Fruit fly (Drosophila melanogaster): ENCODE data around the gene rst.

The rst gene

DNA sequence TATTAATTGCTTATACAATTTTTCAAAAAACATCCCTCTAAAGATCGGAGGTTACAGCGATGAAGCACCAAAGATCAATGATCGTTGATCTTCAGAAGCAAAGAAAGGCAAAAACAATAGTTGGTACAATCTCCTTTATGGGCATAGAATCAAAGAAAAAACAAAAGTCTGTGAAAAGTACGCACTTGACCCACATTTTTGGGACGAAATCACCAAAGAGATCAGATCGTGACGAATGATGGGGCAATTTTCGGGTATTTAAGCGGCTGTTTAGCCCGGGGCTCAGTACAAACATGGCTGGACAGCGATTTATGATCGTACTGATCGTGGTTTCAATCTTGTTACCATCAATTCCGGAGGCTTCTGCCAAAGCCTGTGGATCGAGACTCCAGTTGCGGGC is 26.8 kb downstream of the rst start, which contains the start of gene CG17959:
CG17959 (plus strand) TSS at position 301 of the 400 bp plus-strand sequence.
- TF ChIP-seq pad (GFP tag; optimal IDR thresholded peaks at IDR 0.05) (no peak), cic (GFP tag; optimal IDR thresholded peaks at IDR 0.05) (no peak)

DNA sequence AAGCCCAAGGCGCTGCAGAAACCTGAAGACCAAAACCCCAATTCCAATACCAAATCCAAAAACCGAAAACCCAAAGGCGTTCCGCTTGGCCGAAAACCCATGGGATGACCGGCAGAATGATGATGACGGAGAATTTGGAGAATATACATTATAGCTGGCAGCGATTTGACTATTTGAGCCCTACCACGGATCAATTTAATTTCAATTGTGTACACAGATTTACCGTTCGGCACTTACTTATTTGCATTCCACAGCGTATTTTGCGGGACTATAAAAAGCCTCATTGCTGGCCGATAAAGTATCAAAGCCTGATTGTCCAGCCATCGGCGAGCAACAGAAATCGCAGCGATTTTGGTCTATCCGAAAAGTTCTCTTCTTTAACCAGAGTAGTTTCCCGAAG is 28.5 kb downstream of the rst start, which contains the start of gene CG14423:
CG14423 (plus strand) TSS at position 301 of the 400 bp plus-strand sequence.
- TF ChIP-seq Mnt (GFP tag; optimal IDR thresholded peaks at IDR 0.05) (no peak), Clk (GFP tag; optimal IDR thresholded peaks at IDR 0.05) (no peak), Crg-1 (GFP tag; optimal IDR thresholded peaks at IDR 0.05) (no peak), cic (GFP tag; optimal IDR thresholded peaks at IDR 0.05) (no peak)

DNA sequence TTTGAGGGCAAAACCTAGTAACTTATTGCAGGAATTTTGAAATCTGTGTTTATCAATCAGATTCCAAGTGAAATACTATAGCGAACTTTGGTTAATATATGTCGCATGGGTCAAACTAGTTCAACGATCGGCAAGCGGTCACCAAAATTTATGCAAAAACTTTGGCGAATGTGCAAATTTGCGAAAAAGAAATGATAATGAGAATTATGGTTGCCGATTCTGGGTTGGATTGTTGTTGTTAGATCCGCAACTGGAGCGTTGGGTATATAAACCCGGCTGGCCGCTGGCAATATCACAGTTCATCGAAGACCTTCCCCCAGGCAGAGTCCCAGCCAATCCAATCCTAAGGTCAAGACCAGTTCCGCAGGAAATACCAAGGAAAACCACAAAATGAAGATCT is 30.5 kb downstream of the rst start, which contains the start of gene CG14422:
CG14422 (plus strand) TSS at position 301 of the 400 bp plus-strand sequence.
- TF ChIP-seq bab1 (GFP tag; optimal IDR thresholded peaks at IDR 0.05) (no peak), cnc (optimal IDR thresholded peaks at IDR 0.05) (no peak), tj (GFP tag; optimal IDR thresholded peaks at IDR 0.05) (no peak), pad (GFP tag; optimal IDR thresholded peaks at IDR 0.05) (no peak), CG14711 (tag; optimal IDR thresholded peaks at IDR 0.05) (no peak), toe (GFP tag; optimal IDR thresholded peaks at IDR 0.05) (no peak), Mnt (GFP tag; optimal IDR thresholded peaks at IDR 0.05) (no peak), CG12768 (GFP tag; optimal IDR thresholded peaks at IDR 0.05) (no peak), Clk (GFP tag; optimal IDR thresholded peaks at IDR 0.05) (no peak), Crg-1 (GFP tag; optimal IDR thresholded peaks at IDR 0.05) (no peak), kay (GFP tag; ENCODE audit: borderline replicate concordance) (no peak), CG5204 (GFP tag; optimal IDR thresholded peaks at IDR 0.05) (no peak), cic (GFP tag; optimal IDR thresholded peaks at IDR 0.05) (no peak), ovo (GFP tag; optimal IDR thresholded peaks at IDR 0.05) (no peak), CG11617 (GFP tag; optimal IDR thresholded peaks at IDR 0.05) (no peak)

DNA sequence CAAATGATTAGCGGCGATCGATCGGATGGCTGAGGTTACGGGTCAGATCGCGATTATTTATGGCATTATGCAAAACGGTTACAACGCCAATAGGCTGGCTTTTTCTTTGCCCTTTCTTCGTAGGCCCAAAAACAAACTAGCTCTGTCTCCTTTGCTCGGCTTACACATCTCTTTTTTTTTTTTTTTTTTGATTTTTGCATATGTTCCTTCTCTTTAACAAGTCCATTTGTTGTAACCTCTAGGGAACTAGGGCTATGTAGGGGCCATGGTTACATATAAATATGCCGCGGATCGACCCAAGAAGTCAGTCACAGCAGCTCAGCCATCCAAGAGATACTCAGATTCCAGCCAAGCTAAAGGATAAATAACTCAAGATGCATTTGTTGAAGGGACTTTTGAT is 32.5 kb downstream of the rst start, which contains the start of gene CG14421:
CG14421 (plus strand) TSS at position 301 of the 400 bp plus-strand sequence.
- TF ChIP-seq pad (GFP tag; optimal IDR thresholded peaks at IDR 0.05): no peak
- TF ChIP-seq Mnt (GFP tag; optimal IDR thresholded peaks at IDR 0.05): no peak
- no peak for TF ChIP-seq cic (GFP tag; optimal IDR thresholded peaks at IDR 0.05)
- no peak for TF ChIP-seq CG1620 (GFP tag; optimal IDR thresholded peaks at IDR 0.05)
- no peak for TF ChIP-seq CG33017 (tag; optimal IDR thresholded peaks at IDR 0.05)
- TF ChIP-seq bab1 (GFP tag; optimal IDR thresholded peaks at IDR 0.05): no peak
- TF ChIP-seq CG5204 (GFP tag; optimal IDR thresholded peaks at IDR 0.05): no peak
- TF ChIP-seq CG14711 (tag; optimal IDR thresholded peaks at IDR 0.05): no peak
- TF ChIP-seq CG11617 (GFP tag; optimal IDR thresholded peaks at IDR 0.05): no peak
- TF ChIP-seq kay (GFP tag; ENCODE audit: borderline replicate concordance): no peak
- no peak for TF ChIP-seq Crg-1 (GFP tag; optimal IDR thresholded peaks at IDR 0.05)
- TF ChIP-seq Hr96 (GFP tag; optimal IDR thresholded peaks at IDR 0.05): no peak
- no peak for TF ChIP-seq toe (GFP tag; optimal IDR thresholded peaks at IDR 0.05)
- TF ChIP-seq tj (GFP tag; optimal IDR thresholded peaks at IDR 0.05): no peak
- no peak for TF ChIP-seq ovo (GFP tag; optimal IDR thresholded peaks at IDR 0.05)
- no peak for TF ChIP-seq cnc (optimal IDR thresholded peaks at IDR 0.05)
- no peak for TF ChIP-seq CG12768 (GFP tag; optimal IDR thresholded peaks at IDR 0.05)

DNA sequence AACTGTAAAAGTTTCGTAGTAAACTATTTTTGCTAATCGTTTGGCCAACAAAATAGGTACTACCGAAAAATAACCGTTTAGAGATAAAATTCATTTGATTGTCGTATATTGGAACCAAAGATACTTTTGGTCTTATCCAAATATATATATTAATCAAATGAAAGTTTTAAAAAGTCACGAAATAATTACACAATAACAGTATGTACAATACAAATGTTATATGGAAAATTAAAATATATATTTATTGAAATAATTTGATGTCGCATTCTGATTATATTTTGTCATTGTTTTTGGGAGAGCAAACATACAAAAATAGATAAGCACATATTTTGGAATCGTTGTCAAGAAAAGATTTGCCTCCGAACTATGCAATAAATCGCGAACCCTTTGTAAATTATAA is 35.1 kb downstream of the rst start, which contains the start of gene CG14420:
CG14420 (plus strand) TSS at position 301 of the 400 bp plus-strand sequence.
- TF ChIP-seq CG33017 (tag; optimal IDR thresholded peaks at IDR 0.05): no peak
- no peak for TF ChIP-seq CG7045 (GFP tag; optimal IDR thresholded peaks at IDR 0.05)
- no peak for TF ChIP-seq pad (GFP tag; optimal IDR thresholded peaks at IDR 0.05)
- TF ChIP-seq toe (GFP tag; optimal IDR thresholded peaks at IDR 0.05): no peak
- TF ChIP-seq ovo (GFP tag; optimal IDR thresholded peaks at IDR 0.05): no peak
- TF ChIP-seq CG11617 (GFP tag; optimal IDR thresholded peaks at IDR 0.05): no peak
- no peak for TF ChIP-seq cic (GFP tag; optimal IDR thresholded peaks at IDR 0.05)

DNA sequence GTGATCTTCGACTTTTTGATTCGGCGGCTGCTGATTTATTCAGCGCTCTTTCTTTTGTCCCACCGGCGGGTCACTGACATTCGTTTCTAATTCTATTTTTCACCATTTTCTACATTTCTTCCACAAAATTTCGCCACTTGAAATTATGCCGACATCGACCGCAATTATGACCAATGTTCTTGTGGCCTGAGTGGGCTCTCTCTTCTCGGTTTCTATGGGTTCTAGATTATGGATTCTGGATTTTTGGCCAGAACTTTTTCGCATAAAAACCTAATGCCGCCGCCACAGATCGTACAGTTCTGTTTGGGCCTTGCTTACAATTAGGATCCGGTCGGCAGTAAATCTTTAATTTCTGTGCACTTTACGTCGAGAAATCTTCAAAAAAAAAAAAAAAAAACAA is 36.9 kb downstream of the rst start, which contains the start of gene CG3598:
CG3598 (plus strand) TSS at position 301 of the 400 bp plus-strand sequence.
- no peak for TF ChIP-seq Mnt (GFP tag; optimal IDR thresholded peaks at IDR 0.05)
- no peak for TF ChIP-seq CG12768 (GFP tag; optimal IDR thresholded peaks at IDR 0.05)
- TF ChIP-seq CG1620 (GFP tag; optimal IDR thresholded peaks at IDR 0.05): no peak
- no peak for TF ChIP-seq CG5204 (GFP tag; optimal IDR thresholded peaks at IDR 0.05)
- no peak for TF ChIP-seq toe (GFP tag; optimal IDR thresholded peaks at IDR 0.05)
- TF ChIP-seq kay (GFP tag; ENCODE audit: borderline replicate concordance): no peak

DNA sequence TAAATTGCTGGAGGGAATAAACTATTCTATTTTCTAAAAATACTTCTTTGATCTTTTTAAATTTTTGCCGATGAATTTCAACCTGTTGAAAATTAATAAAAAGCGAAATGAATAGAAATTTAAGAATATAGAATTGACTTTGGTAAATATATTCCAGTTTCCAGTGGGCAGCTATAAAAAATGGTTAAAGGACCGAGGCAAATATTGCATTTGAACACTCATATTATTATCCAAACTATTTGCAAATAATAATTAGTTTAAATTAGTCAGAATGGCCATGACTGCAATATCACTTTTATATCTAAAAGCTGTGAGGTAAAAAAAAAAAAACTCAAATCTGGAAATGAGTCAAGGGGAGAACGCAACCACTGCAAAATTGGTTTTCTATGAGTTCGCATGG is 38.8 kb downstream of the rst start, which contains the start of gene CG3592:
CG3592 (plus strand) TSS at position 301 of the 400 bp plus-strand sequence.
- no peak for TF ChIP-seq toe (GFP tag; optimal IDR thresholded peaks at IDR 0.05)
- TF ChIP-seq ovo (GFP tag; optimal IDR thresholded peaks at IDR 0.05): no peak
- TF ChIP-seq CG5204 (GFP tag; optimal IDR thresholded peaks at IDR 0.05): no peak

DNA sequence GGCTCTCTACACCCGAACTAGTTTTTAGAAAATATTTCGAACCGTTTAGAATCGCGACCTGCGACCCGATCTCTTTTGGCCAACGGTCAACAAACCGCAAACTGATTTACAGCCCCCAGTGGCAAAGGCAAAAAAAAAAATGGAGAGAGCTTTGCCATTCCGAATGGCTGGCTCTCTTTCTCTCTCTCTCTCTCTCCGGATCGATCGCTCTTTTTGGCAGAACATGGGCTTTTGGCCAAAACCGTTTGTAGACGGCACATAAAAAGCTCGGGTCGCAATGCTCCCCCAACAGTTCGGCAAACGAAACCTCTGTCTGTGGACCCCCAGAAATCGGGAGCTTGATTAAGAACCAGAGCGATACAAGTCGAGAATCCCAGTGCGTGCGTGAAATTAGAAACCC is 44.1 kb downstream of the rst start, which contains the start of gene CG32793:
CG32793 (plus strand) TSS at position 301 of the 400 bp plus-strand sequence.
- TF ChIP-seq pad (GFP tag; optimal IDR thresholded peaks at IDR 0.05): no peak
- no peak for TF ChIP-seq CG11617 (GFP tag; optimal IDR thresholded peaks at IDR 0.05)
- no peak for TF ChIP-seq CG12768 (GFP tag; optimal IDR thresholded peaks at IDR 0.05)
- no peak for TF ChIP-seq tj (GFP tag; optimal IDR thresholded peaks at IDR 0.05)
- no peak for TF ChIP-seq Hr96 (GFP tag; optimal IDR thresholded peaks at IDR 0.05)
- no peak for TF ChIP-seq bab1 (GFP tag; optimal IDR thresholded peaks at IDR 0.05)
- TF ChIP-seq ovo (GFP tag; optimal IDR thresholded peaks at IDR 0.05): no peak
- TF ChIP-seq Crg-1 (GFP tag; optimal IDR thresholded peaks at IDR 0.05): no peak
